Worm (Caenorhabditis elegans) whole organism, young adult: ENCODE results near the gene Y12A6A.1.
A peak's percentile ranks its signal among the peaks of the same experiment; 100 is the strongest.

Experiments
- B0019.2 ChIP-seq: fragments of 200-800 bp; sonication (Bioruptor generic); conservative IDR thresholded peaks from 2 replicates; pipeline ENCODE4 v1.3.6; 2022; ENCODE audit warnings: missing genetic modification reagents, missing genetic modification characterization, missing compliant biosample characterization
- C06A6.2 ChIP-seq: fragments of 200-800 bp; sonication (Bioruptor generic); conservative IDR thresholded peaks from 2 replicates; pipeline ENCODE4 v1.3.6; 2022; ENCODE audit warnings: missing genetic modification characterization, missing compliant biosample characterization
- F22D6.2 ChIP-seq: sonication (generic microtip); optimal IDR thresholded peaks from 2 replicates; lab custom pipeline; 2016; ENCODE audit warnings: mild to moderate bottlenecking, missing genetic modification characterization, missing compliant biosample characterization
- F37B4.10 ChIP-seq: fragments of 200-800 bp; sonication (Bioruptor generic); IDR thresholded peaks from 2 replicates; pipeline ENCODE4 v1.3.6; 2022; ENCODE audit warnings: missing genetic modification characterization, missing compliant biosample characterization
- F39B2.1 ChIP-seq: fragments of 200-800 bp; sonication (Bioruptor generic); IDR thresholded peaks from 2 replicates; pipeline ENCODE4 v1.3.6; 2022; ENCODE audit warnings: missing genetic modification reagents, missing genetic modification characterization, missing compliant biosample characterization
- F52B5.7 ChIP-seq: sonication (generic microtip); optimal IDR thresholded peaks from 2 replicates; lab custom pipeline; 2016; ENCODE audit warnings: mild to moderate bottlenecking, missing genetic modification characterization, missing compliant biosample characterization
- Y79H2A.3 ChIP-seq: fragments of 200-800 bp; sonication (Bioruptor generic); conservative IDR thresholded peaks from 2 replicates; pipeline ENCODE4 v1.3.6; 2022; ENCODE audit warnings: missing genetic modification reagents, missing genetic modification characterization, missing compliant biosample characterization
- Y95B8A.8 ChIP-seq: fragments of 200-800 bp; sonication (Bioruptor generic); IDR thresholded peaks from 2 replicates; pipeline ENCODE4 v1.3.6; 2022; ENCODE audit warnings: missing genetic modification reagents, missing genetic modification characterization, missing compliant biosample characterization
- ZK185.1 ChIP-seq: sonication (generic microtip); optimal IDR thresholded peaks from 2 replicates; lab custom pipeline; 2016; ENCODE audit warnings: mild to moderate bottlenecking, missing genetic modification characterization, missing compliant biosample characterization; ENCODE audit not compliant: poor library complexity, severe bottlenecking
- aptf-2 ChIP-seq: fragments of 200-800 bp; sonication (Bioruptor generic); conservative IDR thresholded peaks from 2 replicates; pipeline ENCODE4 v1.3.6; 2022; ENCODE audit warnings: missing genetic modification reagents, missing genetic modification characterization, missing compliant biosample characterization
- aptf-3 ChIP-seq: fragments of 200-800 bp; sonication (Bioruptor generic); IDR thresholded peaks from 2 replicates; pipeline ENCODE4 v1.3.6; 2022; ENCODE audit warnings: missing genetic modification characterization, missing compliant biosample characterization
- atf-7 ChIP-seq: sonication (generic microtip); optimal IDR thresholded peaks from 2 replicates; lab custom pipeline; 2017; ENCODE audit warnings: mild to moderate bottlenecking, missing genetic modification characterization, missing compliant biosample characterization
- bed-1 ChIP-seq: fragments of 200-800 bp; sonication (Bioruptor generic); IDR thresholded peaks from 2 replicates; pipeline ENCODE4 v1.3.6; 2022; ENCODE audit warnings: missing genetic modification reagents, missing genetic modification characterization, missing compliant biosample characterization
- ccch-3 ChIP-seq: fragments of 200-800 bp; sonication (Bioruptor generic); optimal IDR thresholded peaks from 2 replicates; lab custom pipeline; 2018; ENCODE audit warnings: mild to moderate bottlenecking, missing genetic modification characterization, missing compliant biosample characterization
- cebp-1 ChIP-seq, 2 experiments: fragments of 200-800 bp in 1 of 2; sonication (Bioruptor generic) in 1 of 2; sonication (generic microtip) in 1 of 2; IDR thresholded peaks in 1 of 2; optimal IDR thresholded peaks in 1 of 2; 2 replicates each; pipeline versions ENCODE4 v1.3.6 to Lab custom; 2017 to 2022; ENCODE audit warnings: missing compliant biosample characterization in 2 of 2, missing genetic modification characterization in 2 of 2, mild to moderate bottlenecking in 1 of 2, missing genetic modification reagents in 1 of 2, moderate library complexity in 1 of 2
- ceh-100 ChIP-seq: fragments of 200-800 bp; sonication (Bioruptor generic); IDR thresholded peaks from 2 replicates; pipeline ENCODE4 v1.3.6; 2022; ENCODE audit warnings: missing genetic modification reagents, missing genetic modification characterization, missing compliant biosample characterization
- ceh-27 ChIP-seq: fragments of 200-800 bp; sonication (Bioruptor generic); optimal IDR thresholded peaks from 2 replicates; lab custom pipeline; 2018; ENCODE audit warnings: mild to moderate bottlenecking, missing genetic modification characterization, moderate library complexity, missing compliant biosample characterization
- ceh-40 ChIP-seq: fragments of 200-800 bp; sonication (Bioruptor generic); IDR thresholded peaks from 2 replicates; pipeline ENCODE4 v1.3.6; 2022; ENCODE audit warnings: missing genetic modification characterization, missing compliant biosample characterization
- ceh-91 ChIP-seq: fragments of 200-800 bp; sonication (Bioruptor generic); IDR thresholded peaks from 2 replicates; pipeline ENCODE4 v1.3.6; 2022; ENCODE audit warnings: missing genetic modification reagents, missing genetic modification characterization, missing compliant biosample characterization
- fkh-3 ChIP-seq: sonication (generic microtip); optimal IDR thresholded peaks from 2 replicates; lab custom pipeline; 2016; ENCODE audit warnings: mild to moderate bottlenecking, missing genetic modification characterization, missing compliant biosample characterization
- hlh-26 ChIP-seq: fragments of 200-800 bp; sonication (Bioruptor generic); conservative IDR thresholded peaks from 2 replicates; pipeline ENCODE4 v1.3.6; 2022; ENCODE audit warnings: missing genetic modification reagents, missing genetic modification characterization, missing compliant biosample characterization
- hmg-1.2 ChIP-seq: fragments of 200-800 bp; sonication (Bioruptor generic); IDR thresholded peaks from 2 replicates; pipeline ENCODE4 v1.3.6; 2022; ENCODE audit warnings: missing genetic modification reagents, missing genetic modification characterization, missing compliant biosample characterization
- hrde-1 ChIP-seq: sonication (generic microtip); optimal IDR thresholded peaks from 2 replicates; lab custom pipeline; 2016; ENCODE audit warnings: missing genetic modification characterization, mild to moderate bottlenecking, missing compliant biosample characterization, moderate library complexity, missing genotype, missing genetic modification reagents, borderline replicate concordance
- hsf-1 ChIP-seq: fragments of 200-800 bp; sonication (Bioruptor generic); IDR thresholded peaks from 2 replicates; pipeline ENCODE4 v1.3.6; 2022; ENCODE audit warnings: missing genetic modification reagents, missing genetic modification characterization, missing compliant biosample characterization
- lag-1 ChIP-seq: fragments of 200-800 bp; sonication (Bioruptor generic); IDR thresholded peaks from 2 replicates; pipeline ENCODE4 v1.3.6; 2022; ENCODE audit warnings: missing genetic modification reagents, missing genetic modification characterization, missing compliant biosample characterization
- lin-26 ChIP-seq: fragments of 200-800 bp; sonication (Bioruptor generic); IDR thresholded peaks from 2 replicates; pipeline ENCODE4 v1.3.6; 2022; ENCODE audit warnings: missing genetic modification reagents, missing genetic modification characterization, missing compliant biosample characterization
- nfyb-1 ChIP-seq: fragments of 200-800 bp; sonication (Bioruptor generic); IDR thresholded peaks from 2 replicates; pipeline ENCODE4 v1.3.6; 2022; ENCODE audit warnings: missing genetic modification reagents, missing genetic modification characterization, missing compliant biosample characterization
- nhr-120 ChIP-seq: fragments of 200-800 bp; sonication (Bioruptor generic); IDR thresholded peaks from 2 replicates; pipeline ENCODE4 v1.3.6; 2022; ENCODE audit warnings: missing genetic modification characterization, missing compliant biosample characterization
- nhr-179 ChIP-seq: sonication (generic microtip); optimal IDR thresholded peaks from 2 replicates; lab custom pipeline; 2016; ENCODE audit warnings: mild to moderate bottlenecking, missing genetic modification characterization, missing compliant biosample characterization
- rec-8 ChIP-seq, 2 experiments: sonication (generic microtip); optimal IDR thresholded peaks; 2 replicates each; lab custom pipeline; 2016; ENCODE audit warnings: mild to moderate bottlenecking in 2 of 2, missing genetic modification characterization in 2 of 2, missing genetic modification reagents in 2 of 2, missing genotype in 2 of 2, missing biosample characterization in 1 of 2, missing compliant biosample characterization in 1 of 2, moderate library complexity in 1 of 2
- repo-1 ChIP-seq: sonication (generic microtip); optimal IDR thresholded peaks from 2 replicates; lab custom pipeline; 2017; ENCODE audit warnings: mild to moderate bottlenecking, missing genetic modification characterization, missing compliant biosample characterization
- sea-2 ChIP-seq: fragments of 200-800 bp; sonication (Bioruptor generic); IDR thresholded peaks from 2 replicates; pipeline ENCODE4 v1.3.6; 2022; ENCODE audit warnings: missing genetic modification characterization, missing compliant biosample characterization
- snpc-3.4 ChIP-seq: sonication (generic microtip); optimal IDR thresholded peaks from 2 replicates; lab custom pipeline; 2017; ENCODE audit warnings: missing genetic modification characterization, mild to moderate bottlenecking, missing compliant biosample characterization, antibody characterized with exemption, moderate library complexity, missing genotype, missing genetic modification reagents
- snpc-4 ChIP-seq, 5 experiments: fragments of 150-350 bp in 1 of 5; sonication (generic microtip) in 4 of 5; optimal IDR thresholded peaks; 2 replicates each; lab custom pipeline; 2014 to 2018; ENCODE audit warnings: missing genetic modification characterization in 5 of 5, missing biosample characterization in 3 of 5, antibody characterized with exemption in 2 of 5, mild to moderate bottlenecking in 2 of 5, missing compliant biosample characterization in 2 of 5, missing genotype in 2 of 5, moderate library complexity in 2 of 5, missing genetic modification reagents in 1 of 5
- tlf-1 ChIP-seq: fragments of 200-800 bp; sonication (Bioruptor generic); optimal IDR thresholded peaks from 2 replicates; lab custom pipeline; 2018; ENCODE audit warnings: mild to moderate bottlenecking, missing genetic modification characterization, missing compliant biosample characterization
- unc-130 ChIP-seq: sonication (generic microtip); optimal IDR thresholded peaks from 2 replicates; lab custom pipeline; 2016; ENCODE audit warnings: missing genetic modification reagents, missing genetic modification characterization, missing compliant biosample characterization
- unc-62 ChIP-seq: fragments of 150-350 bp; optimal IDR thresholded peaks from 2 replicates; lab custom pipeline; 2014; ENCODE audit warnings: missing biosample characterization, missing genetic modification reagents, missing genetic modification characterization
- ztf-26 ChIP-seq: sonication (generic microtip); optimal IDR thresholded peaks from 2 replicates; lab custom pipeline; 2017; ENCODE audit warnings: missing genetic modification characterization, missing compliant biosample characterization

Y12A6A.1 gene

DNA sequence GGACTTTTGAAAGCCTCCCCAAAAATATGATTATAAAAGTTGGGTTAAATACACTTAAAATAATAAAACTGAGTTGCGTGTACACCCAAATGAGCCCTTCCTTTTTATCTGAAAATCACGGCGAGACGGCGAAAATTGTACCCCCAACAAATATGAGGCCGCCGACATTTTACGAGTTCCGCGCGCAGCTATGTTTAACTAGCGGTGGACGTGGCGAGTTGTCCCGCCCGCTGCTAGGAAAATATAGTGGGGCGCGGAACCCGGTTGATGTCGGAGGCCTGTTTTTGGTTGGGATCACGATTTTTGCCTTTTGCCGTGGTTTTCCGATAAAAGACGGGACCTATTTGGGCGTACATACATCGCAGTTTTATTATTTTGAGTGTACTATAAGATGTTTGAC is 11.5 kb upstream of the Y12A6A.1 start:
- TF ChIP-seq C06A6.2 (GFP tag; lab: Robert Waterston, UW): no peak
- TF ChIP-seq ceh-40 (GFP tag; lab: Robert Waterston, UW): no peak
- TF ChIP-seq rec-8 (tag; optimal IDR thresholded peaks at IDR 0.05; lab: Kevin White, UChicago): no peak
- no peak for TF ChIP-seq Y79H2A.3 (GFP tag; lab: Robert Waterston, UW)
- TF ChIP-seq fkh-3: no peak
- no peak for TF ChIP-seq snpc-4 (GFP tag; optimal IDR thresholded peaks at IDR 0.05; lab: Kevin White, UChicago)
- peak in 2 of 4 experiments; percentile 82 to 88 for TF ChIP-seq snpc-4 (tag; optimal IDR thresholded peaks at IDR 0.05; lab: Kevin White, UChicago)
- TF ChIP-seq lag-1 (GFP tag; lab: Robert Waterston, UW): no peak
- no peak for TF ChIP-seq hrde-1 (tag; lab: Kevin White, UChicago)
- no peak for TF ChIP-seq nhr-120 (GFP tag; lab: Robert Waterston, UW)
- no peak for TF ChIP-seq unc-62 (GFP tag; lab: Kevin White, UChicago)
- no peak for TF ChIP-seq cebp-1 (GFP tag; IDR thresholded peaks at IDR 0.05; lab: Robert Waterston, UW)
- no peak for TF ChIP-seq cebp-1 (tag; optimal IDR thresholded peaks at IDR 0.05; lab: Kevin White, UChicago)
- TF ChIP-seq hmg-1.2: peak; percentile 13; the same call in 1 of the 2 replicates

DNA sequence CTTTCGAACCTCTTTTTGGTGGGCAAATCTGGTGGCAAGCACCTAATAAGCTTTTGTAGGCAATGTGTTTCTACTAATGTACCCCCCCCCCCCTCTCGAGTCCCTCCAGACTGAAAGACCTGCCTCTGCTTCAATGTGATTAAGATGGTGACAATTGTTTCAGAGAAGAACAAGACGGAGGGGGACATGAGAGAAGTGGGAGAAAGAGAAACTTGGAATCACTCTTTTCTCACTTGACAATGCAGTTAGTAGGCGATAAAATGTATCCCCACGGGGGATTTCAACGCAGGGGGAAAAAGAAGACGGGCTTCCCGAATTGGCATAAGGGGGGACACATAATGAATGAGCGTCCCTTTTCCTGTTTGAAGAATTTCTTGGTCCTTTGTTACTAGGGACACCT is 10.7 kb upstream of the Y12A6A.1 start:
- TF ChIP-seq hsf-1 (GFP tag; lab: Robert Waterston, UW) (0 out of 2 replicates have a peak, but pooled peaks have one; percentile 34), aptf-2 (GFP tag; lab: Robert Waterston, UW) (0 out of 2 replicates have a peak, but pooled peaks have one; percentile 20), lin-26 (GFP tag; lab: Robert Waterston, UW) (no peak)

DNA sequence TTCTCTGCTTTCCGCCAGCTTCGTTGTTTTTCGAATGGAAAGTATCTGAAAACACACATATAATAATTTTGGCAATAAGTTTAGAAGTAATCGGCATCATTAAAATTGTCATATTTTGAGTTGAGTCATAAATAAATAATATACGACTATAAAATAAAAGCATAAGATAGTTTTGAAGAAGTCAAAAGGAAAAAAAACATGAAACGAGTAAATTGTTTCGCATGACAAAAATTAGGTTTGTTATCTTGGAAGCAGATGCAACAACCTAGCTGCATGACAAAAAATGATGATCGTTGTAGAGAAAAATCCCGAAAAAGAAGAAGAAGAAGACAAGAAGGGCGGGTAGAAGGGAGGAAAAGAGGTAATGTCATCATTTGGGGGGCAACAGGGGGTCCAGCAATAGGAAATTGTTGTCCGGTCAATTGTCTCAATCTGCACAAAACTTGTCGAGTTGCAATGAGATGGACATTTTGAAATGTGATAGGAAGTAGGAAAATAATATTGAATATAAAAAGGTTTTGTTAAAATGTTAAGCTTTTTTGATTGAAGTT is 9.7 kb upstream of the Y12A6A.1 start, which contains the start of gene nlg-1:
nlg-1 (minus strand) TSS at position 51 of the 551 bp plus-strand sequence.
- TF ChIP-seq atf-7 (tag; lab: Kevin White, UChicago): no peak
- TF ChIP-seq ceh-91 (GFP tag; lab: Robert Waterston, UW): no peak
- no peak for TF ChIP-seq aptf-2 (GFP tag; lab: Robert Waterston, UW)
- no peak for TF ChIP-seq unc-130
- no peak for TF ChIP-seq ztf-26 (tag; lab: Kevin White, UChicago)
- TF ChIP-seq nhr-120 (GFP tag; lab: Robert Waterston, UW): no peak
- TF ChIP-seq repo-1 (tag; lab: Kevin White, UChicago): no peak
- no peak for TF ChIP-seq F22D6.2 (tag; lab: Kevin White, UChicago)

DNA sequence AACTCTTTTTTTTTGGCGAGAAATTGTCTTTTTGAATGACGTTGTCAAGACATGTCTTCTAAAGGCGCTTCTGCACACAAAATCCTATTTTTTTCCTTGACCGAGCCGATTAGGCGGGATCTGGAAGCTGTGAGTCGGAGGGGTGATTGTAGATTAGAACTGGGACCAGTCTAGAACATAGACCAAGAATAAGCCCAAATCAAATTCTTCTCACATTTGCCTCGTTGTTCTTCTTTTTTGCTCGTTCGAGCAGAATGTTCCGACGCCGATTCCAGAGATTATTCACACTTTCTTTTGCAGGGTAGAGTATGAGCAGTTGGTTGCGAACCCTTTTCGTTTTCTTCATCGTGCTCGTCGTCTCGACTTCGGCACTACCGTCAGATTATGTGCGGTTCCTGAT is 3.0 kb downstream of the Y12A6A.1 start, which contains the start of gene nlp-53:
nlp-53 (plus strand) TSS at position 301 of the 400 bp plus-strand sequence.
- no peak for TF ChIP-seq hlh-26

DNA sequence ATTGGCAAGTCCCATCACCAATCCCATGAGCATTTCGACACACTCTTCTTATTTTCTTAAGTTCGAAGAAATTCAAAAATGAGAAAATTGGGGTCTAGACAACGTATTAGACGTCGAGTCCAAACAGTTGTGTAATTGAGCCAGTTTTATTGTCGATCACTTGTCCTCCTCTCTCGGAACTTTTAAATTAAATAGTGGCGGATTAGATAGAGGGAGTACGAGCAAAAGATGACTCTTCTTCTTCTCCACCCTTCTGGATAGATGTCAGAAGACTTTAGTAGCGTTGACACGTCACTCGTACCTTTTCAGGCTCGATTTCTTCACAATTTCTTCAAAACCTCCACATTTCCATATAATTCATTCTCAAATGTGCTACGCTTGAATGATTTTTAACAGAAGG is 6.3 kb downstream of the Y12A6A.1 start:
- TF ChIP-seq snpc-3.4 (no peak), sea-2 (GFP tag; lab: Robert Waterston, UW) (no peak)

DNA sequence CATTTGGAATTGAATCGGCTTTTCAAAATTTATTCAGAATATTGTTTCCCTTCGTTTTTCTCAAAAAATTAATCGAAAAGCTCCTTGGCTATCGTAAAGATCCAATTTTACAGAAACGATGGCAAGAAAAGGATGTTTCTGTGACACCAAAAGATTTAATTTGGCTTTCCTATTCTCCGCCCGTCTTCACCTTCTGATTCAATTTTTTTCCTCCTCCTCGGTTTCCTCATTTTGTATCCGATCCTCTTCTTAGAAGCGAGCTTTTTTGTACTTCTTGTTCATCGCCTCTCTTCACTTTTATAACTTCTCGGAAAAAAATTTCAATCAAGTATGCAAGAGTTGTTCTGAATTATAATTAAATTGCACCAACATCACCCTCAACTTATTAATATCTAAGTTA is 11.5 kb downstream of the Y12A6A.1 start:
- TF ChIP-seq Y95B8A.8 (GFP tag; lab: Robert Waterston, UW): no peak
- no peak for TF ChIP-seq ceh-100
- no peak for TF ChIP-seq F37B4.10 (GFP tag; lab: Robert Waterston, UW)
- TF ChIP-seq tlf-1 (GFP tag; lab: Kevin White, UChicago): no peak
- no peak for TF ChIP-seq bed-1 (GFP tag; lab: Robert Waterston, UW)
- no peak for TF ChIP-seq ccch-3 (GFP tag; lab: Kevin White, UChicago)
- TF ChIP-seq aptf-3: no peak
- no peak for TF ChIP-seq nfyb-1
- no peak for TF ChIP-seq B0019.2 (GFP tag; lab: Robert Waterston, UW)
- no peak for TF ChIP-seq ZK185.1 (tag; lab: Kevin White, UChicago)
- TF ChIP-seq hmg-1.2: no peak
- no peak for TF ChIP-seq fkh-3
- no peak for TF ChIP-seq F39B2.1 (GFP tag; lab: Robert Waterston, UW)
- no peak for TF ChIP-seq F52B5.7 (tag; lab: Kevin White, UChicago)
- no peak for TF ChIP-seq cebp-1 (GFP tag; IDR thresholded peaks at IDR 0.05; lab: Robert Waterston, UW)
- no peak for TF ChIP-seq cebp-1 (tag; optimal IDR thresholded peaks at IDR 0.05; lab: Kevin White, UChicago)
- TF ChIP-seq nhr-179: no peak
- no peak for TF ChIP-seq ceh-27 (GFP tag; lab: Kevin White, UChicago)
